Worm (Caenorhabditis elegans): ENCODE measurements around the gene C09G5.14.

DNA sequence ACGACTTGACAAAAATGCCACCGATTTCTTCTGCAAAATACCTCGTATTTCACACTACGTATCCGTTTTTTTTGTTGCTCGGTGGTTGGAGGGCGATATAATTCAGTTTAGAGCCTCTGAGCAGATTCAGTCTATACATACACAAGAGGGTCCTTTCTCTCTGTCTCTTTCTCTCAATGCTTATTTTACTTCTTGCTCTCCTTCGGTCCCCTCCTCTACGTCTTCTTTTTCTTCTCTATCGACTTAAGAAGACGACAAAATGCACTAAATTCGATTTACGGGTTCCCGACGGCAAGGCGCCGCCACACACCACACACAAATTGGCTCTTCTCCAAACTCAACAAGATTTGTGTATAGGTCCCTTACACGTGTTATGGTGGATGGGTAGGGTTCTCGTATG is 36.0 kb upstream of the C09G5.14 start:
- TF ChIP-seq ceh-39 (tag; optimal IDR thresholded peaks at IDR 0.05) (no peak), elt-3 (tag; optimal IDR thresholded peaks at IDR 0.05) (no peak), lin-13 (tag; optimal IDR thresholded peaks at IDR 0.05) (no peak), zip-8 (tag; optimal IDR thresholded peaks at IDR 0.05) (no peak), snpc-4 (tag; optimal IDR thresholded peaks at IDR 0.05) (no peak)

Measured in whole organism, mixed stage, embryonic.